Fruit fly (Drosophila melanogaster) whole organism, prepupa: ENCODE measurements around the gene Ssl2.

Experiments
- CG10631 ChIP-seq: fragments of 200-800 bp; sonication (Bioruptor generic); optimal IDR thresholded peaks from 2 replicates; lab custom pipeline; 2016; ENCODE audit warnings: missing biosample characterization, missing genetic modification characterization
- CG10669 ChIP-seq: fragments of 200-800 bp; sonication (Bioruptor generic); optimal IDR thresholded peaks from 3 replicates; lab custom pipeline; 2018; ENCODE audit warnings: missing biosample characterization, mild to moderate bottlenecking, missing genetic modification characterization, moderate library complexity
- CG11294 ChIP-seq: fragments of 200-800 bp; sonication (Bioruptor generic); IDR thresholded peaks from 2 replicates; pipeline ENCODE4 v1.3.6; 2022; ENCODE audit warnings: missing biosample characterization, missing genetic modification characterization
- CG11762 ChIP-seq: fragments of 200-800 bp; sonication (Bioruptor generic); optimal IDR thresholded peaks from 3 replicates; lab custom pipeline; 2016; ENCODE audit warnings: missing biosample characterization, missing genetic modification characterization; ENCODE audit not compliant: insufficient read depth
- CG11902 ChIP-seq: fragments of 200-800 bp; sonication (Bioruptor generic); optimal IDR thresholded peaks from 3 replicates; lab custom pipeline; 2016; ENCODE audit warnings: missing biosample characterization, missing genetic modification characterization
- CG15336 ChIP-seq: fragments of 200-800 bp; sonication (Bioruptor generic); IDR thresholded peaks from 2 replicates; pipeline ENCODE4 v1.3.6; 2022; ENCODE audit warnings: missing biosample characterization, missing genetic modification characterization
- CG3032 ChIP-seq: fragments of 200-800 bp; optimal IDR thresholded peaks from 2 replicates; lab custom pipeline; 2019; ENCODE audit warnings: missing biosample characterization, mild to moderate bottlenecking, missing genetic modification characterization, moderate library complexity
- CG32006 ChIP-seq: fragments of 200-800 bp; sonication (Bioruptor generic); optimal IDR thresholded peaks from 3 replicates; lab custom pipeline; 2017; ENCODE audit warnings: missing biosample characterization, mild to moderate bottlenecking, missing genetic modification characterization
- CG34406 ChIP-seq: fragments of 200-800 bp; sonication (Bioruptor generic); optimal IDR thresholded peaks from 3 replicates; lab custom pipeline; 2016; ENCODE audit warnings: missing biosample characterization, missing genetic modification characterization
- CG3919 ChIP-seq: fragments of 200-800 bp; sonication (Bioruptor generic); optimal IDR thresholded peaks from 3 replicates; lab custom pipeline; 2016; ENCODE audit warnings: missing biosample characterization, missing genetic modification characterization
- CG4318 ChIP-seq: fragments of 200-800 bp; sonication (Bioruptor generic); optimal IDR thresholded peaks from 3 replicates; lab custom pipeline; 2017; ENCODE audit warnings: missing biosample characterization, mild to moderate bottlenecking, missing genetic modification characterization
- CG6163 ChIP-seq: fragments of 200-800 bp; sonication (Bioruptor generic); IDR thresholded peaks from 3 replicates; pipeline ENCODE4 v1.3.6; 2022; ENCODE audit warnings: missing biosample characterization, missing genetic modification characterization
- CG6276 ChIP-seq: fragments of 200-800 bp; sonication (Bioruptor generic); optimal IDR thresholded peaks from 2 replicates; lab custom pipeline; 2017; ENCODE audit warnings: missing biosample characterization, mild to moderate bottlenecking, missing genetic modification characterization
- CG6792 ChIP-seq: fragments of 200-800 bp; sonication (Bioruptor generic); optimal IDR thresholded peaks from 3 replicates; lab custom pipeline; 2016; ENCODE audit warnings: missing biosample characterization, missing genetic modification characterization
- CG6808 ChIP-seq: fragments of 200-800 bp; sonication (Bioruptor generic); optimal IDR thresholded peaks from 3 replicates; lab custom pipeline; 2017; ENCODE audit warnings: missing biosample characterization, missing genetic modification characterization, mild to moderate bottlenecking, moderate library complexity, missing genetic modification reagents
- CG6854 ChIP-seq: fragments of 200-800 bp; sonication (Bioruptor generic); optimal IDR thresholded peaks from 2 replicates; lab custom pipeline; 2017; ENCODE audit warnings: missing biosample characterization, mild to moderate bottlenecking, missing genetic modification characterization
- CG8119 ChIP-seq: fragments of 200-800 bp; sonication (Bioruptor generic); IDR thresholded peaks from 3 replicates; pipeline ENCODE4 v1.3.6; 2022; ENCODE audit warnings: missing biosample characterization, missing genetic modification characterization
- CG8319 ChIP-seq: fragments of 200-800 bp; sonication (Bioruptor generic); optimal IDR thresholded peaks from 3 replicates; lab custom pipeline; 2016; ENCODE audit warnings: missing biosample characterization, missing genetic modification characterization
- CG9139 ChIP-seq: fragments of 200-800 bp; sonication (Bioruptor generic); optimal IDR thresholded peaks from 3 replicates; lab custom pipeline; 2017; ENCODE audit warnings: missing biosample characterization, mild to moderate bottlenecking, missing genetic modification characterization
- Eip75B ChIP-seq: fragments of 200-800 bp; sonication (Bioruptor generic); optimal IDR thresholded peaks from 3 replicates; lab custom pipeline; 2016; ENCODE audit warnings: missing biosample characterization, missing genetic modification characterization
- Eip78C ChIP-seq: fragments of 200-800 bp; sonication (Bioruptor generic); peaks from one replicate; lab custom pipeline; 2016; ENCODE audit warnings: missing biosample characterization, missing genetic modification characterization
- Ets96B ChIP-seq: fragments of 200-800 bp; optimal IDR thresholded peaks from 2 replicates; lab custom pipeline; 2019; ENCODE audit warnings: missing biosample characterization, mild to moderate bottlenecking, missing genetic modification characterization, moderate library complexity
- Hr39 ChIP-seq: fragments of 200-800 bp; sonication (Bioruptor generic); optimal IDR thresholded peaks from 2 replicates; lab custom pipeline; 2016; ENCODE audit warnings: missing biosample characterization, missing genetic modification characterization
- Hr4 ChIP-seq: fragments of 200-800 bp; sonication (Bioruptor generic); optimal IDR thresholded peaks from 3 replicates; lab custom pipeline; 2016; ENCODE audit warnings: missing biosample characterization, missing genetic modification characterization
- Met ChIP-seq: fragments of 200-800 bp; sonication (Bioruptor generic); optimal IDR thresholded peaks from 3 replicates; lab custom pipeline; 2016; ENCODE audit warnings: missing biosample characterization, missing genetic modification characterization
- OdsH ChIP-seq: fragments of 200-800 bp; sonication (Bioruptor generic); optimal IDR thresholded peaks from 3 replicates; lab custom pipeline; 2016; ENCODE audit warnings: missing biosample characterization, missing genetic modification characterization
- Smox ChIP-seq: fragments of 200-800 bp; sonication (Bioruptor generic); optimal IDR thresholded peaks from 3 replicates; lab custom pipeline; 2016; ENCODE audit warnings: missing biosample characterization, missing genetic modification characterization
- Sox102F ChIP-seq: fragments of 200-800 bp; sonication (Bioruptor generic); optimal IDR thresholded peaks from 2 replicates; lab custom pipeline; 2016; ENCODE audit warnings: missing biosample characterization, mild to moderate bottlenecking, missing genetic modification characterization
- Sox14 ChIP-seq: fragments of 200-800 bp; sonication (Bioruptor generic); optimal IDR thresholded peaks from 3 replicates; lab custom pipeline; 2016; ENCODE audit warnings: missing biosample characterization, missing genetic modification characterization
- achi ChIP-seq: fragments of 200-800 bp; sonication (Bioruptor generic); optimal IDR thresholded peaks from 3 replicates; lab custom pipeline; 2016; ENCODE audit warnings: missing biosample characterization, missing genetic modification characterization
- acj6 ChIP-seq: fragments of 200-800 bp; sonication (Bioruptor generic); optimal IDR thresholded peaks from 3 replicates; lab custom pipeline; 2016; ENCODE audit warnings: missing biosample characterization, missing genetic modification characterization
- eg ChIP-seq: fragments of 200-800 bp; sonication (Bioruptor generic); IDR thresholded peaks from 3 replicates; pipeline ENCODE4 v1.3.6; 2022; ENCODE audit warnings: missing biosample characterization, missing genetic modification characterization
- esn ChIP-seq: fragments of 200-800 bp; sonication (Bioruptor generic); optimal IDR thresholded peaks from 2 replicates; lab custom pipeline; 2016; ENCODE audit warnings: missing biosample characterization, mild to moderate bottlenecking, missing genetic modification characterization, moderate library complexity
- fd59A ChIP-seq: fragments of 200-800 bp; sonication (Bioruptor generic); optimal IDR thresholded peaks from 2 replicates; lab custom pipeline; 2017; ENCODE audit warnings: missing biosample characterization, mild to moderate bottlenecking, missing genetic modification characterization, missing genetic modification reagents
- fkh ChIP-seq: fragments of 200-800 bp; sonication (Bioruptor generic); optimal IDR thresholded peaks from 3 replicates; lab custom pipeline; 2017; ENCODE audit warnings: missing biosample characterization, mild to moderate bottlenecking, missing genetic modification characterization, moderate library complexity
- lz ChIP-seq: fragments of 200-800 bp; sonication (Bioruptor generic); optimal IDR thresholded peaks from 3 replicates; lab custom pipeline; 2016; ENCODE audit warnings: missing biosample characterization, missing genetic modification characterization
- pdm3 ChIP-seq: fragments of 200-800 bp; sonication (Bioruptor generic); optimal IDR thresholded peaks from 3 replicates; lab custom pipeline; 2016; ENCODE audit warnings: missing biosample characterization, missing genetic modification characterization
- salr ChIP-seq, 2 experiments: fragments of 200-800 bp; sonication (Bioruptor generic); optimal IDR thresholded peaks; 3 replicates each; lab custom pipeline; 2016 to 2018; ENCODE audit warnings: missing biosample characterization in 2 of 2, missing genetic modification characterization in 2 of 2, mild to moderate bottlenecking in 1 of 2
- spab ChIP-seq: fragments of 200-800 bp; sonication (Bioruptor generic); optimal IDR thresholded peaks from 2 replicates; lab custom pipeline; 2017; ENCODE audit warnings: missing biosample characterization, mild to moderate bottlenecking, missing genetic modification characterization, missing genetic modification reagents
- ss ChIP-seq, 2 experiments: fragments of 200-800 bp; sonication (Bioruptor generic); optimal IDR thresholded peaks; 2 replicates in 1 of 2; 3 replicates in 1 of 2; lab custom pipeline; 2017 to 2018; ENCODE audit warnings: mild to moderate bottlenecking in 2 of 2, missing biosample characterization in 2 of 2, missing genetic modification characterization in 2 of 2, moderate library complexity in 1 of 2
- svp ChIP-seq: fragments of 200-800 bp; sonication (Bioruptor generic); peaks from one replicate; lab custom pipeline; 2016; ENCODE audit warnings: missing biosample characterization, missing genetic modification characterization
- topi ChIP-seq: fragments of 200-800 bp; sonication (Bioruptor generic); optimal IDR thresholded peaks from 3 replicates; lab custom pipeline; 2016; ENCODE audit warnings: missing biosample characterization, missing genetic modification characterization
- vri ChIP-seq: fragments of 200-800 bp; sonication (Bioruptor generic); optimal IDR thresholded peaks from 3 replicates; lab custom pipeline; 2016; ENCODE audit warnings: missing biosample characterization, mild to moderate bottlenecking, missing genetic modification characterization

Ssl2 gene

dm6 chr3R:29071141-29071540, 38.7 kb upstream of the Ssl2 start:
- TF ChIP-seq CG34406 (GFP tag; lab: Kevin White, UChicago) (no peak), vri (GFP tag; lab: Kevin White, UChicago) (peak; percentile 17), svp (GFP tag; lab: Kevin White, UChicago) (peak; percentile 40), Sox14 (GFP tag; lab: Kevin White, UChicago) (no peak), CG3032 (tag; lab: Kevin White, UChicago) (no peak), fkh (peak; percentile 66), lz (GFP tag; lab: Kevin White, UChicago) (no peak), CG6792 (GFP tag; lab: Kevin White, UChicago) (no peak)

- no peak for TF ChIP-seq CG3032 (tag; lab: Kevin White, UChicago)
- 0 out of 3 replicates have a peak, but pooled peaks have one; percentile 0 for TF ChIP-seq eg (GFP tag; lab: Robert Waterston, UW)
- no peak for TF ChIP-seq Smox
- TF ChIP-seq CG15336 (GFP tag; lab: Robert Waterston, UW), result no peak
- no peak for TF ChIP-seq CG11294 (GFP tag; lab: Robert Waterston, UW)
- TF ChIP-seq CG32006, result no peak
- TF ChIP-seq Ets96B (tag; lab: Kevin White, UChicago), result no peak
- TF ChIP-seq acj6 (GFP tag; lab: Kevin White, UChicago), result no peak
- TF ChIP-seq Hr4 (GFP tag; lab: Kevin White, UChicago), result no peak
- no peak for TF ChIP-seq CG34406 (GFP tag; lab: Kevin White, UChicago)
- TF ChIP-seq CG10669, result no peak
- TF ChIP-seq Eip75B (GFP tag; lab: Kevin White, UChicago), result no peak
- no peak for TF ChIP-seq CG8119
- no peak for TF ChIP-seq CG10631 (GFP tag; lab: Kevin White, UChicago)
- no peak for TF ChIP-seq fd59A (GFP tag; lab: Kevin White, UChicago)
- TF ChIP-seq svp (GFP tag; lab: Kevin White, UChicago), result peak; percentile 47
- TF ChIP-seq Sox102F (GFP tag; lab: Kevin White, UChicago), result no peak
- no peak for TF ChIP-seq CG4318 (GFP tag; lab: Kevin White, UChicago)
- TF ChIP-seq spab (GFP tag; lab: Kevin White, UChicago), result no peak
- TF ChIP-seq Eip78C, result peak; percentile 30
- no peak for TF ChIP-seq CG6792 (GFP tag; lab: Kevin White, UChicago)
- no peak for TF ChIP-seq CG9139 (GFP tag; lab: Kevin White, UChicago)
- no peak for TF ChIP-seq CG3919
- no peak for TF ChIP-seq topi
- TF ChIP-seq CG6163 (GFP tag; lab: Robert Waterston, UW), result no peak
- TF ChIP-seq OdsH (GFP tag; lab: Kevin White, UChicago), result no peak
- peak; percentile 17 for TF ChIP-seq CG6854 (GFP tag; lab: Kevin White, UChicago)
- TF ChIP-seq CG6276 (GFP tag; lab: Kevin White, UChicago), result no peak
Observed at dm6 chr3R:29069208-29070072, 37.0 kb upstream of the Ssl2 start.

dm6 chr3R:29068430-29069207, 36.2 kb upstream of the Ssl2 start:
- peak; percentile 35 for TF ChIP-seq Eip78C
- no peak for TF ChIP-seq salr (GFP tag; optimal IDR thresholded peaks at IDR 0.05; lab: Kevin White, UChicago)
- TF ChIP-seq CG11902 (GFP tag; lab: Kevin White, UChicago), result no peak
- peak; percentile 23 for TF ChIP-seq Hr4 (GFP tag; lab: Kevin White, UChicago)
- no peak for TF ChIP-seq CG8319 (GFP tag; lab: Kevin White, UChicago)
- TF ChIP-seq CG32006, result peak; percentile 32
- no peak for TF ChIP-seq pdm3 (GFP tag; lab: Kevin White, UChicago)
- no peak for TF ChIP-seq CG34406 (GFP tag; lab: Kevin White, UChicago)
- peak; percentile 2 for TF ChIP-seq CG11762 (GFP tag; lab: Kevin White, UChicago)
- peak; percentile 34; the same call in 1 of the 2 replicates for TF ChIP-seq CG15336 (GFP tag; lab: Robert Waterston, UW)
- peak; percentile 12 for TF ChIP-seq vri (GFP tag; lab: Kevin White, UChicago)
- peak; percentile 7 for TF ChIP-seq Hr39 (GFP tag; lab: Kevin White, UChicago)
- TF ChIP-seq topi, result peak; percentile 6
- peak; percentile 8 for TF ChIP-seq acj6 (GFP tag; lab: Kevin White, UChicago)
- TF ChIP-seq Met, result peak; percentile 23
- no peak for TF ChIP-seq CG6276 (GFP tag; lab: Kevin White, UChicago)
- no peak for TF ChIP-seq OdsH (GFP tag; lab: Kevin White, UChicago)
- TF ChIP-seq achi (GFP tag; lab: Kevin White, UChicago), result no peak
- TF ChIP-seq CG6808 (GFP tag; lab: Kevin White, UChicago), result no peak
- TF ChIP-seq esn (GFP tag; lab: Kevin White, UChicago), result peak; percentile 37
- no peak for TF ChIP-seq ss (GFP tag; optimal IDR thresholded peaks at IDR 0.05; lab: Kevin White, UChicago)
- no peak for TF ChIP-seq CG6854 (GFP tag; lab: Kevin White, UChicago)
- no peak for TF ChIP-seq CG9139 (GFP tag; lab: Kevin White, UChicago)
- TF ChIP-seq CG10669, result no peak
